Worm (Caenorhabditis elegans): ENCODE results near the gene srw-112.
"Not testable (repeated sequence)": the region's sequence is repeated elsewhere in the genome, so short reads cannot be mapped to it uniquely, and the experiment has no call there.

The srw-112 gene

ce11 chrV:2962960-2963359, 42.9 kb downstream of the srw-112 start, which contains the start of gene srw-138:
Gene srw-138, minus strand, starts transcription at chrV:2963060.
- TF ChIP-seq hmbx-1 (tag; optimal IDR thresholded peaks at IDR 0.05) (no peak), ama-1 (optimal IDR thresholded peaks at IDR 0.05) (no peak), aly-1 (tag; optimal IDR thresholded peaks at IDR 0.05) (no peak), F13C5.2 (tag; optimal IDR thresholded peaks at IDR 0.05) (no peak), pes-1 (GFP tag; IDR thresholded peaks at IDR 0.05) (no peak), tra-4 (tag; optimal IDR thresholded peaks at IDR 0.05) (no peak)

- TF ChIP-seq ets-7 (tag; optimal IDR thresholded peaks at IDR 0.05) = no peak
- TF ChIP-seq pes-1 (GFP tag; IDR thresholded peaks at IDR 0.05) = no peak
- TF ChIP-seq tra-4 (tag; optimal IDR thresholded peaks at IDR 0.05) = no peak
- TF ChIP-seq hnd-1 (tag; optimal IDR thresholded peaks at IDR 0.05) = no peak
- no peak for TF ChIP-seq B0310.2 (tag; optimal IDR thresholded peaks at IDR 0.05)
- no peak for TF ChIP-seq ceh-13 (GFP tag; optimal IDR thresholded peaks at IDR 0.05)
- TF ChIP-seq ama-1 (optimal IDR thresholded peaks at IDR 0.05) = no peak
- no peak for TF ChIP-seq ceh-36 (tag; optimal IDR thresholded peaks at IDR 0.05)
- no peak for TF ChIP-seq scrt-1 (GFP tag; IDR thresholded peaks at IDR 0.05)
- no peak for TF ChIP-seq aly-1 (tag; optimal IDR thresholded peaks at IDR 0.05)
- no peak for TF ChIP-seq flt-1 (GFP tag; IDR thresholded peaks at IDR 0.05)
- TF ChIP-seq hmbx-1 (tag; optimal IDR thresholded peaks at IDR 0.05) = no peak
- TF ChIP-seq tbx-37 (GFP tag; conservative IDR thresholded peaks at IDR 0.05) = no peak
- TF ChIP-seq F13C5.2 (tag; optimal IDR thresholded peaks at IDR 0.05) = no peak
- TF ChIP-seq hmg-4 (GFP tag; optimal IDR thresholded peaks at IDR 0.05) = no peak
- no peak for TF ChIP-seq sea-1 (GFP tag; conservative IDR thresholded peaks at IDR 0.05)
These were observed 45.0 kb downstream of the srw-112 start, which contains the start of gene srw-144 for ce11 chrV:2960894-2961293. Gene srw-144, minus strand, starts transcription at chrV:2960994.

- TF ChIP-seq tbx-11 (GFP tag; IDR thresholded peaks at IDR 0.05) (no peak), sea-1 (GFP tag; conservative IDR thresholded peaks at IDR 0.05) (no peak), tra-4 (tag; optimal IDR thresholded peaks at IDR 0.05) (no peak), hnd-1 (tag; optimal IDR thresholded peaks at IDR 0.05) (no peak), hmg-4 (GFP tag; optimal IDR thresholded peaks at IDR 0.05) (no peak), B0310.2 (tag; optimal IDR thresholded peaks at IDR 0.05) (no peak), aly-1 (tag; optimal IDR thresholded peaks at IDR 0.05) (no peak), F13C5.2 (tag; optimal IDR thresholded peaks at IDR 0.05) (no peak), ets-7 (tag; optimal IDR thresholded peaks at IDR 0.05) (no peak), pes-1 (GFP tag; IDR thresholded peaks at IDR 0.05) (no peak), ceh-36 (tag; optimal IDR thresholded peaks at IDR 0.05) (no peak), ceh-13 (GFP tag; optimal IDR thresholded peaks at IDR 0.05) (no peak), scrt-1 (GFP tag; IDR thresholded peaks at IDR 0.05) (no peak), flt-1 (GFP tag; IDR thresholded peaks at IDR 0.05) (no peak), ama-1 (optimal IDR thresholded peaks at IDR 0.05) (no peak)
These were observed 47.7 kb downstream of the srw-112 start, which contains the start of gene srw-142 for ce11 chrV:2958202-2958601. Gene srw-142, minus strand, starts transcription at chrV:2958302.

ce11 chrV:2955342-2955741, 50.5 kb downstream of the srw-112 start, which contains the start of gene srh-248:
Gene srh-248, minus strand, starts transcription at chrV:2955442.
- not testable (repeated sequence) for TF ChIP-seq ets-7 (tag; optimal IDR thresholded peaks at IDR 0.05); ama-1 (optimal IDR thresholded peaks at IDR 0.05); ceh-13 (GFP tag; optimal IDR thresholded peaks at IDR 0.05)
